Fruit fly (Drosophila melanogaster) whole organism, embryonic: ENCODE data around the gene Sec24CD.

Experiments
- Adf1 ChIP-seq: fragments of 200-800 bp; sonication (Bioruptor generic); IDR thresholded peaks from 2 replicates; pipeline ENCODE4 v1.3.6; 2022; ENCODE audit warnings: missing biosample characterization, missing genetic modification characterization
- Aef1 ChIP-seq: fragments of 200-800 bp; sonication (Bioruptor generic); IDR thresholded peaks from 3 replicates; pipeline ENCODE4 v1.3.6; 2022; ENCODE audit warnings: missing biosample characterization, missing genetic modification characterization
- Awh ChIP-seq: fragments of 200-800 bp; sonication (Bioruptor generic); IDR thresholded peaks from 2 replicates; pipeline ENCODE4, ENCODE4 v1.3.6; 2022; ENCODE audit warnings: missing biosample characterization, missing genetic modification characterization
- Bdp1 ChIP-seq: fragments of 200-800 bp; sonication (Bioruptor generic); optimal IDR thresholded peaks from 3 replicates; lab custom pipeline; 2016; ENCODE audit warnings: missing biosample characterization, missing genetic modification characterization
- BtbVII ChIP-seq: fragments of 200-800 bp; sonication (Bioruptor generic); optimal IDR thresholded peaks from 3 replicates; lab custom pipeline; 2017; ENCODE audit warnings: missing biosample characterization, mild to moderate bottlenecking, missing genetic modification characterization
- Bteb2 ChIP-seq: fragments of 200-800 bp; sonication (Bioruptor generic); optimal IDR thresholded peaks from 2 replicates; lab custom pipeline; 2016; ENCODE audit warnings: missing biosample characterization, missing genetic modification characterization
- CG13123 ChIP-seq: fragments of 200-800 bp; sonication (Bioruptor generic); optimal IDR thresholded peaks from 2 replicates; lab custom pipeline; 2016; ENCODE audit warnings: missing biosample characterization, missing genetic modification characterization
- CG13296 ChIP-seq: fragments of 200-800 bp; sonication (Bioruptor generic); optimal IDR thresholded peaks from 3 replicates; lab custom pipeline; 2018; ENCODE audit warnings: missing biosample characterization, mild to moderate bottlenecking, missing genetic modification characterization
- CG1647 ChIP-seq: fragments of 200-800 bp; sonication (Bioruptor generic); optimal IDR thresholded peaks from 3 replicates; lab custom pipeline; 2016; ENCODE audit warnings: missing biosample characterization, missing genetic modification characterization
- CG17802 ChIP-seq: fragments of 200-800 bp; sonication (Bioruptor generic); optimal IDR thresholded peaks from 2 replicates; lab custom pipeline; 2018; ENCODE audit warnings: missing biosample characterization, mild to moderate bottlenecking, missing genetic modification characterization, moderate library complexity
- CG17912 ChIP-seq: fragments of 200-800 bp; sonication (Bioruptor generic); optimal IDR thresholded peaks from 2 replicates; lab custom pipeline; 2018; ENCODE audit warnings: missing biosample characterization, mild to moderate bottlenecking, missing genetic modification characterization
- CG3995 ChIP-seq: fragments of 200-800 bp; sonication (Bioruptor generic); optimal IDR thresholded peaks from 3 replicates; lab custom pipeline; 2016; ENCODE audit warnings: missing biosample characterization, missing genetic modification characterization
- CG42726 ChIP-seq: fragments of 200-800 bp; sonication (Bioruptor generic); IDR thresholded peaks from 2 replicates; pipeline ENCODE4 v1.3.6; 2022; ENCODE audit warnings: missing biosample characterization, missing genetic modification characterization; ENCODE audit not compliant: partially characterized antibody
- CG7987 ChIP-seq: fragments of 200-800 bp; sonication (Bioruptor generic); optimal IDR thresholded peaks from 2 replicates; lab custom pipeline; 2018; ENCODE audit warnings: missing biosample characterization, mild to moderate bottlenecking, missing genetic modification characterization, moderate library complexity
- CG8924 ChIP-seq: fragments of 200-800 bp; optimal IDR thresholded peaks from 3 replicates; lab custom pipeline; 2019; ENCODE audit warnings: missing biosample characterization, mild to moderate bottlenecking, missing genetic modification characterization, moderate library complexity
- CTCF ChIP-seq: fragments of 200-800 bp; sonication (Bioruptor generic); optimal IDR thresholded peaks from 2 replicates; lab custom pipeline; 2017; ENCODE audit warnings: missing biosample characterization, mild to moderate bottlenecking, missing genetic modification characterization, moderate library complexity
- Dek ChIP-seq: fragments of 200-800 bp; sonication (Bioruptor generic); optimal IDR thresholded peaks from 3 replicates; lab custom pipeline; 2019; ENCODE audit warnings: missing biosample characterization, mild to moderate bottlenecking, missing genetic modification characterization, moderate library complexity
- Doc3 ChIP-seq: fragments of 200-800 bp; sonication (Bioruptor generic); IDR thresholded peaks from 3 replicates; pipeline ENCODE4 v1.3.6; 2022; ENCODE audit warnings: missing biosample characterization, missing genetic modification characterization; ENCODE audit not compliant: partially characterized antibody
- E2f2 ChIP-seq: fragments of 200-800 bp; sonication (Bioruptor generic); IDR thresholded peaks from 2 replicates; pipeline ENCODE4 v1.3.6; 2022; ENCODE audit warnings: missing biosample characterization, missing genetic modification characterization
- Fer2 ChIP-seq: fragments of 200-800 bp; sonication (Bioruptor generic); optimal IDR thresholded peaks from 2 replicates; lab custom pipeline; 2018; ENCODE audit warnings: missing biosample characterization, mild to moderate bottlenecking, missing genetic modification characterization, moderate library complexity
- Gug ChIP-seq: fragments of 200-800 bp; sonication (Bioruptor generic); IDR thresholded peaks from 4 replicates; pipeline ENCODE4 v1.3.6; 2022; ENCODE audit warnings: missing biosample characterization, missing genetic modification characterization
- Hand ChIP-seq: fragments of 200-800 bp; sonication (Bioruptor generic); optimal IDR thresholded peaks from 2 replicates; lab custom pipeline; 2017; ENCODE audit warnings: mild to moderate bottlenecking, missing biosample characterization, missing genetic modification reagents, missing genetic modification characterization
- HmgD ChIP-seq: fragments of 200-800 bp; sonication (Bioruptor generic); optimal IDR thresholded peaks from 3 replicates; lab custom pipeline; 2016; ENCODE audit warnings: missing biosample characterization, missing genetic modification characterization
- Myb ChIP-seq: fragments of 200-800 bp; sonication (Bioruptor generic); optimal IDR thresholded peaks from 2 replicates; lab custom pipeline; 2016; ENCODE audit warnings: missing biosample characterization, missing genetic modification characterization
- Nf-YC ChIP-seq: fragments of 200-800 bp; optimal IDR thresholded peaks from 3 replicates; lab custom pipeline; 2019; ENCODE audit warnings: missing biosample characterization, mild to moderate bottlenecking, missing genetic modification characterization, moderate library complexity
- Opbp ChIP-seq: fragments of 200-800 bp; sonication (Bioruptor generic); IDR thresholded peaks from 3 replicates; pipeline ENCODE4 v1.3.6; 2022; ENCODE audit warnings: missing biosample characterization, missing genetic modification characterization; ENCODE audit not compliant: partially characterized antibody
- Pdp1 ChIP-seq, 2 experiments: fragments of 200-800 bp; sonication (Bioruptor generic); optimal IDR thresholded peaks; 3 replicates each; lab custom pipeline; 2016; ENCODE audit warnings: missing biosample characterization in 2 of 2, missing genetic modification characterization in 2 of 2, mild to moderate bottlenecking in 1 of 2, moderate library complexity in 1 of 2
- Side ChIP-seq: fragments of 200-800 bp; sonication (Bioruptor generic); optimal IDR thresholded peaks from 2 replicates; lab custom pipeline; 2016; ENCODE audit warnings: missing biosample characterization, missing genetic modification characterization
- Ssrp ChIP-seq: fragments of 200-800 bp; sonication (Bioruptor generic); optimal IDR thresholded peaks from 2 replicates; lab custom pipeline; 2018; ENCODE audit warnings: missing biosample characterization, mild to moderate bottlenecking, missing genetic modification characterization, moderate library complexity
- Taf1 ChIP-seq: fragments of 200-800 bp; sonication (Bioruptor generic); IDR thresholded peaks from 2 replicates; pipeline ENCODE4 v1.3.6; 2022; ENCODE audit warnings: missing biosample characterization, missing genetic modification characterization
- Xrp1 ChIP-seq: fragments of 200-800 bp; sonication (Bioruptor generic); IDR thresholded peaks from 2 replicates; pipeline ENCODE4 v1.3.6; 2022; ENCODE audit warnings: missing biosample characterization, missing genetic modification characterization
- ac ChIP-seq: fragments of 200-800 bp; sonication (Bioruptor generic); optimal IDR thresholded peaks from 3 replicates; lab custom pipeline; 2017; ENCODE audit warnings: missing biosample characterization, mild to moderate bottlenecking, missing genetic modification characterization
- amos ChIP-seq: fragments of 200-800 bp; sonication (Bioruptor generic); IDR thresholded peaks from 2 replicates; pipeline ENCODE4 v1.3.6; 2022; ENCODE audit warnings: missing biosample characterization, missing genetic modification characterization; ENCODE audit not compliant: partially characterized antibody
- az2 ChIP-seq: fragments of 200-800 bp; sonication (Bioruptor generic); optimal IDR thresholded peaks from 3 replicates; lab custom pipeline; 2016; ENCODE audit warnings: missing biosample characterization, missing genetic modification characterization
- bowl ChIP-seq: fragments of 200-800 bp; sonication (Bioruptor generic); IDR thresholded peaks from 2 replicates; pipeline ENCODE4 v1.3.6; 2022; ENCODE audit warnings: missing biosample characterization, missing genetic modification characterization
- chinmo ChIP-seq: fragments of 200-800 bp; sonication (Bioruptor generic); IDR thresholded peaks from 4 replicates; pipeline ENCODE4 v1.3.6; 2022; ENCODE audit warnings: missing biosample characterization, missing genetic modification characterization; ENCODE audit not compliant: partially characterized antibody
- dmrt11E ChIP-seq: fragments of 200-800 bp; sonication (Bioruptor generic); optimal IDR thresholded peaks from 3 replicates; lab custom pipeline; 2018; ENCODE audit warnings: missing biosample characterization, mild to moderate bottlenecking, missing genetic modification characterization, moderate library complexity
- dpn ChIP-seq, 2 experiments: fragments of 200-800 bp; sonication (Bioruptor generic); optimal IDR thresholded peaks; 3 replicates each; lab custom pipeline; 2016; ENCODE audit warnings: missing biosample characterization in 2 of 2, missing genetic modification characterization in 2 of 2
- eyg ChIP-seq: fragments of 200-800 bp; sonication (Bioruptor generic); optimal IDR thresholded peaks from 3 replicates; lab custom pipeline; 2016; ENCODE audit warnings: missing biosample characterization, missing genetic modification characterization
- lbe ChIP-seq: fragments of 200-800 bp; sonication (Bioruptor generic); optimal IDR thresholded peaks from 2 replicates; lab custom pipeline; 2016; ENCODE audit warnings: missing biosample characterization, mild to moderate bottlenecking, missing genetic modification characterization
- luna ChIP-seq: fragments of 200-800 bp; sonication (Bioruptor generic); optimal IDR thresholded peaks from 2 replicates; lab custom pipeline; 2016; ENCODE audit warnings: missing biosample characterization, missing genetic modification characterization
- prd ChIP-seq, 3 experiments: fragments of >200 bp in 2 of 3; fragments of 200-800 bp in 1 of 3; sonication (Bioruptor generic) in 1 of 3; optimal IDR thresholded peaks in 2 of 3; IDR thresholded peaks in 1 of 3; 2 replicates in 2 of 3; 3 replicates in 1 of 3; pipeline versions ENCODE4 v1.3.6 to Lab custom; 2017 to 2022; ENCODE audit warnings: missing biosample characterization in 1 of 3, missing genetic modification characterization in 1 of 3
- sqz ChIP-seq: fragments of 200-800 bp; sonication (Bioruptor generic); optimal IDR thresholded peaks from 3 replicates; lab custom pipeline; 2018; ENCODE audit warnings: missing biosample characterization, mild to moderate bottlenecking, missing genetic modification characterization
- sug ChIP-seq: fragments of 200-800 bp; optimal IDR thresholded peaks from 2 replicates; lab custom pipeline; 2019; ENCODE audit warnings: missing biosample characterization, mild to moderate bottlenecking, missing genetic modification characterization, moderate library complexity
- twi ChIP-seq: fragments of 200-800 bp; optimal IDR thresholded peaks from 2 replicates; lab custom pipeline; 2019; ENCODE audit warnings: missing biosample characterization, mild to moderate bottlenecking, missing genetic modification characterization, moderate library complexity
- unc-4 ChIP-seq: fragments of 200-800 bp; sonication (Bioruptor generic); IDR thresholded peaks from 2 replicates; pipeline ENCODE4 v1.3.6; 2022; ENCODE audit warnings: missing biosample characterization, missing genetic modification characterization; ENCODE audit not compliant: partially characterized antibody
- vfl ChIP-seq: fragments of 200-800 bp; sonication (Bioruptor generic); optimal IDR thresholded peaks from 2 replicates; lab custom pipeline; 2016; ENCODE audit warnings: missing biosample characterization, missing genetic modification characterization
- zen2 ChIP-seq: fragments of 200-800 bp; sonication (Bioruptor generic); IDR thresholded peaks from 3 replicates; pipeline ENCODE4 v1.3.6; 2022; ENCODE audit warnings: missing biosample characterization, missing genetic modification characterization; ENCODE audit not compliant: partially characterized antibody

Sec24CD gene

DNA sequence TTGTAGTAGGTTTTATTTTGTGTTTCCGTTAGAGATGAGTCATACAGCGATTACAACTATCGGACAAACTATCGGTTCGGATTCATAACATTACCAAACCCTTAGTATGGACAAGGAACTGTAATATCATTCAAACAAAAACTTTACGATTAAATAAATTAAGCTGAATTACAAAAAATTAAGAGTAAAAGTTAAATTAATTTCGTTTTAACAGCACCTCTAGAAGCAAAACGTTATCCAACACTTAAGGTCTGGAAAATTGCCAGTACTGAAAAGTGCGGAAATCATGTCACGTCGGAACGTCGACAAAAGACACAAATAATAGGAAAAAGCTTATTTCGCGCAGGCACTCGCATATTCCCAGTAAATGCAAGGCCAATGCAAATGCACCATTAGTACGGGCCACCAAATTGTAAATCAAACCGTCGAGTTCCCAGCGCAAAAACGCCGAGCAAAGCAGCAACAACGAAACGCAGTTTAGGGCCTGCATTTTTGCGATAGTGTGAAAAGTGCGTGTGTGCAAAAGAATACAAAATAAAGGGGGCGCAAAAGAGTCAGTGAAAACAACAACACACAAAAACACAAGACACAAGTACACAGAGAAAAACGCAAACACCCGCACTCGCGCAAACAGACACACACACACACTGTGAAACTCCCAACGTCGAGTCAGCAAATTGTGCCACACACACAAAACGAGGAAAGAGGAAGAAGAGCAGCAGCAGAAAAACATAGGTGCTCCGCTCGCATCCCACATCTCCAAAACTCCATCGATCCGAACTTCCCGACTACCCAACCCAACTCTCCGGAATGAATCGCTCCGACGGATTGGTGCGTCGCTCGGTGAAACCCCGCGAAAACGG is 10.2 kb downstream of the Sec24CD start, which contains the start of the genes CG15387 and sau (continued):
- TF ChIP-seq Taf1 (GFP tag; lab: Robert Waterston, UW) (peak; percentile 69; the same call in 1 of the 2 replicates), Bdp1 (GFP tag; lab: Kevin White, UChicago) (peak; percentile 75), Pdp1 (GFP tag; optimal IDR thresholded peaks at IDR 0.05; lab: Kevin White, UChicago) (peak; percentile 89 to 92), CG8924 (tag; lab: Kevin White, UChicago) (peak; percentile 85), Side (GFP tag; lab: Kevin White, UChicago) (peak; percentile 89), Doc3 (GFP tag; lab: Robert Waterston, UW) (peak; percentile 97), dpn (GFP tag; optimal IDR thresholded peaks at IDR 0.05; lab: Kevin White, UChicago) (peak; percentile 87 to 95), chinmo (GFP tag; lab: Robert Waterston, UW) (peak; percentile 87), bowl (GFP tag; lab: Robert Waterston, UW) (no peak), CG13296 (GFP tag; lab: Kevin White, UChicago) (peak; percentile 84), Dek (tag; lab: Kevin White, UChicago) (peak; percentile 76), Adf1 (GFP tag; lab: Robert Waterston, UW) (peak; percentile 52), prd (optimal IDR thresholded peaks at IDR 0.05; lab: Kevin White, UChicago) (no peak), prd (GFP tag; IDR thresholded peaks at IDR 0.05; lab: Robert Waterston, UW) (peak; percentile 88), Opbp (GFP tag; lab: Robert Waterston, UW) (peak; percentile 82), CG3995 (GFP tag; lab: Kevin White, UChicago) (peak; percentile 80), CG1647 (GFP tag; lab: Kevin White, UChicago) (peak; percentile 72), CG17912 (GFP tag; lab: Kevin White, UChicago) (peak; percentile 69), E2f2 (GFP tag; lab: Robert Waterston, UW) (peak; percentile 65), Awh (GFP tag; lab: Robert Waterston, UW) (peak; percentile 65), lbe (peak; percentile 90), Nf-YC (tag; lab: Kevin White, UChicago) (peak; percentile 78), HmgD (GFP tag; lab: Kevin White, UChicago) (peak; percentile 59), ac (peak; percentile 45), sug (peak; percentile 89), zen2 (GFP tag; lab: Robert Waterston, UW) (peak; percentile 84; the same call in 2 of the 3 replicates), amos (peak; percentile 85), CTCF (GFP tag; lab: Kevin White, UChicago) (peak; percentile 23), CG13123 (GFP tag; lab: Kevin White, UChicago) (peak; percentile 85), Bteb2 (peak; percentile 91), vfl (peak; percentile 86), CG7987 (GFP tag; lab: Kevin White, UChicago) (peak; percentile 63), CG42726 (peak; percentile 70; the same call in 1 of the 2 replicates), luna (GFP tag; lab: Kevin White, UChicago) (peak; percentile 87), az2 (GFP tag; lab: Kevin White, UChicago) (peak; percentile 84), Myb (GFP tag; lab: Kevin White, UChicago) (peak; percentile 80), unc-4 (GFP tag; lab: Robert Waterston, UW) (peak; percentile 94), Gug (GFP tag; lab: Robert Waterston, UW) (peak; percentile 76), Aef1 (GFP tag; lab: Robert Waterston, UW) (peak; percentile 79), Xrp1 (peak; percentile 88), Ssrp (peak; percentile 81), sqz (peak; percentile 65), Fer2 (tag; lab: Kevin White, UChicago) (peak; percentile 85), twi (tag; lab: Kevin White, UChicago) (peak; percentile 78), Hand (GFP tag; lab: Kevin White, UChicago) (peak; percentile 52), BtbVII (GFP tag; lab: Kevin White, UChicago) (peak; percentile 72), dmrt11E (tag; lab: Kevin White, UChicago) (peak; percentile 86), CG17802 (peak; percentile 66), eyg (GFP tag; lab: Kevin White, UChicago) (peak; percentile 82)
